Worm (Caenorhabditis elegans) whole organism, early embryonic: ENCODE measurements around the gene cyp-14A3.

Experiments used
- B0310.2 ChIP-seq: sonication (generic microtip); optimal IDR thresholded peaks from 2 replicates; lab custom pipeline; 2016; ENCODE audit warnings: mild to moderate bottlenecking, missing genetic modification characterization, missing compliant biosample characterization
- F13C5.2 ChIP-seq: sonication (generic microtip); optimal IDR thresholded peaks from 2 replicates; lab custom pipeline; 2017; ENCODE audit warnings: mild to moderate bottlenecking, missing genetic modification characterization, inconsistent platforms, missing compliant biosample characterization
- aly-1 ChIP-seq: sonication (generic microtip); optimal IDR thresholded peaks from 2 replicates; lab custom pipeline; 2016; ENCODE audit warnings: missing genetic modification characterization, missing compliant biosample characterization
- ama-1 ChIP-seq: fragments of 150-350 bp; optimal IDR thresholded peaks from 2 replicates; lab custom pipeline; 2014
- ceh-13 ChIP-seq: fragments of 200-800 bp; sonication (Bioruptor generic); optimal IDR thresholded peaks from 2 replicates; lab custom pipeline; 2018; ENCODE audit warnings: mild to moderate bottlenecking, missing genetic modification characterization, missing compliant biosample characterization
- ceh-36 ChIP-seq: sonication (generic microtip); optimal IDR thresholded peaks from 2 replicates; lab custom pipeline; 2016; ENCODE audit warnings: missing genetic modification characterization, inconsistent platforms, missing compliant biosample characterization
- hmbx-1 ChIP-seq: sonication (generic microtip); optimal IDR thresholded peaks from 2 replicates; lab custom pipeline; 2016; ENCODE audit warnings: mild to moderate bottlenecking, missing genetic modification characterization, missing compliant biosample characterization
- hmg-4 ChIP-seq: fragments of 200-800 bp; sonication (Bioruptor generic); optimal IDR thresholded peaks from 2 replicates; lab custom pipeline; 2018; ENCODE audit warnings: mild to moderate bottlenecking, missing genetic modification characterization, missing compliant biosample characterization
- hnd-1 ChIP-seq: sonication (generic microtip); optimal IDR thresholded peaks from 2 replicates; lab custom pipeline; 2016; ENCODE audit warnings: missing genetic modification characterization, missing compliant biosample characterization
- pes-1 ChIP-seq: fragments of 200-800 bp; sonication (Bioruptor generic); IDR thresholded peaks from 2 replicates; pipeline ENCODE4 v1.3.6; 2022; ENCODE audit warnings: missing genetic modification reagents, missing genetic modification characterization, missing compliant biosample characterization
- scrt-1 ChIP-seq: fragments of 200-800 bp; sonication (Bioruptor generic); IDR thresholded peaks from 2 replicates; pipeline ENCODE4 v1.3.6; 2022; ENCODE audit warnings: missing genetic modification characterization, missing compliant biosample characterization
- tbx-11 ChIP-seq: fragments of 200-800 bp; sonication (Bioruptor generic); IDR thresholded peaks from 2 replicates; pipeline ENCODE4 v1.3.6; 2022; ENCODE audit warnings: missing genetic modification characterization, missing compliant biosample characterization
- tra-4 ChIP-seq: sonication (generic microtip); optimal IDR thresholded peaks from 2 replicates; lab custom pipeline; 2017; ENCODE audit warnings: missing genetic modification characterization, missing compliant biosample characterization

- no peak for TF ChIP-seq tra-4 (tag; lab: Kevin White, UChicago)
- TF ChIP-seq ama-1 (lab: Kevin White, UChicago), result no peak
- TF ChIP-seq hmbx-1, result no peak
- TF ChIP-seq hnd-1, result no peak
- TF ChIP-seq aly-1, result no peak
- TF ChIP-seq scrt-1 (GFP tag; lab: Robert Waterston, UW), result no peak
- no peak for TF ChIP-seq B0310.2 (tag; lab: Kevin White, UChicago)
- no peak for TF ChIP-seq hmg-4 (GFP tag; lab: Kevin White, UChicago)
- no peak for TF ChIP-seq tbx-11
- no peak for TF ChIP-seq pes-1 (GFP tag; lab: Robert Waterston, UW)
- no peak for TF ChIP-seq ceh-13 (GFP tag; lab: Kevin White, UChicago)
- TF ChIP-seq F13C5.2 (tag; lab: Kevin White, UChicago), result no peak
- no peak for TF ChIP-seq ceh-36 (tag; lab: Kevin White, UChicago)
These were observed 28.9 kb downstream of the cyp-14A3 start, which contains the start of gene hpl-1 for ce11 chrX:13245090-13245489.
